Fruit fly (Drosophila melanogaster) whole organism, wandering third instar larva: ENCODE measurements around the gene tal-AA.

Experiments
- CrebA ChIP-seq: fragments of 200-800 bp; sonication (Bioruptor generic); optimal IDR thresholded peaks from 2 replicates; lab custom pipeline; 2016; ENCODE audit warnings: missing biosample characterization, mild to moderate bottlenecking, missing genetic modification characterization, borderline replicate concordance
- Hr78 ChIP-seq: fragments of >200 bp; optimal IDR thresholded peaks from 2 replicates; lab custom pipeline; 2017; ENCODE audit warnings: missing biosample characterization, missing genetic modification characterization
- N ChIP-seq: fragments of >200 bp; optimal IDR thresholded peaks from 2 replicates; lab custom pipeline; 2018; ENCODE audit warnings: missing biosample characterization, missing external identifiers, missing genetic modification characterization
- OdsH ChIP-seq: fragments of 200-800 bp; sonication (Bioruptor generic); optimal IDR thresholded peaks from 2 replicates; lab custom pipeline; 2016; ENCODE audit warnings: missing biosample characterization, mild to moderate bottlenecking, missing genetic modification characterization
- brk ChIP-seq: fragments of 200-800 bp; sonication (Bioruptor generic); optimal IDR thresholded peaks from 2 replicates; lab custom pipeline; 2016; ENCODE audit warnings: missing biosample characterization, mild to moderate bottlenecking, missing genetic modification characterization
- foxo ChIP-seq, 2 experiments: fragments of 200-800 bp; sonication (Bioruptor generic); optimal IDR thresholded peaks; 2 replicates in 1 of 2; 3 replicates in 1 of 2; lab custom pipeline; 2016 to 2017; ENCODE audit warnings: missing biosample characterization in 2 of 2, missing genetic modification characterization in 2 of 2
- fru ChIP-seq: fragments of 200-800 bp; sonication (Bioruptor generic); optimal IDR thresholded peaks from 3 replicates; lab custom pipeline; 2016; ENCODE audit warnings: missing biosample characterization, mild to moderate bottlenecking, missing genetic modification characterization
- h ChIP-seq: fragments of 200-800 bp; sonication (Bioruptor generic); optimal IDR thresholded peaks from 3 replicates; lab custom pipeline; 2016; ENCODE audit warnings: missing biosample characterization, mild to moderate bottlenecking, missing genetic modification characterization
- lola ChIP-seq: fragments of >200 bp; optimal IDR thresholded peaks from 2 replicates; lab custom pipeline; 2017; ENCODE audit warnings: missing biosample characterization, missing genetic modification characterization
- psq ChIP-seq: fragments of 200-800 bp; sonication (Bioruptor generic); optimal IDR thresholded peaks from 3 replicates; lab custom pipeline; 2017; ENCODE audit warnings: missing biosample characterization, mild to moderate bottlenecking, missing genetic modification characterization, moderate library complexity
- usp ChIP-seq: fragments of >200 bp; optimal IDR thresholded peaks from 2 replicates; lab custom pipeline; 2017; ENCODE audit warnings: missing biosample characterization, missing genetic modification characterization

DNA sequence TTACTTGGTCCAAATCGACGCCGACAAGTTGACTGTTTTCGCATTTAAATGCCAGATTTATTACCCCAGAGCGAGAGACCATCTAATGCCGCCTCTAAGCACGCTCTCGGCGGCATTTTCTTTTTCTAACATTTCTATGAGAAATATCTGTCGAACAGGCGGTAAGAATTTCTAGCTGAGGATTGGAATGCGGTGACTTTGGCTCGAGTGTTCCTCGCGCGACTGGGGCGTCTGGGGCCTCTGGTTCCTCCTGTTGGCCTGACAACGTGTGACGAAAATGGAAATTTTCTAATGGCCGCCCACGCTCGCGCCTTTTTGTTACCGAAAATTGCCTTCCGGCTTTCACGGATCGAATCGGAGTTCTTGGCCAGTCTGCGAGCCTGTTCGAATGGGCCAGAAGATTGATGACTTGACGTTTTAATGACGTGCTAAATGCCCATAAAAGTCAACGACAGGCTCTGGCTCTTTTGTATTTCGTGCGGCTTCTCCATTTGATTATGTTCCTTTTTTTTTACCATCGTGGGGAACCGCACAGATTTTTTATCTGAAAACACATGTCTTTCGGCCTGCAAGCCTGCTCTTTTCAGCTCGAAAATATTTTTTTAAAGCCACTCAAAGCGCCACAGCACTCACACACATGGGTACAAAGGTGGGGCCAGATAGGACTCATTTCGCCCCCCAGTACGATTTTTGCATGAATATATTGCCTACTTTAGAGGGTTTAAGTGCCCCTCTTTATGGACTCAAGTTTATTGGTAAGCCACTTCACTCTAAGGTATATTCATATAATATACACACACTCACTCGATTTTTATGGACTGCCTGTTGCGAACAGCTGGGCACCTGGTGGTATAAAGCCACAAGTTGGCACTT lies 11.5 kb upstream of the tal-AA start:
- TF ChIP-seq lola (GFP tag; lab: Kevin White, UChicago) (no peak), Hr78 (GFP tag; lab: Kevin White, UChicago) (no peak), fru (GFP tag; lab: Kevin White, UChicago) (no peak), psq (GFP tag; lab: Kevin White, UChicago) (no peak), h (no peak), brk (GFP tag; lab: Kevin White, UChicago) (no peak), CrebA (GFP tag; lab: Kevin White, UChicago) (no peak), OdsH (GFP tag; lab: Kevin White, UChicago) (no peak), usp (GFP tag; lab: Kevin White, UChicago) (no peak), N (no peak), foxo (GFP tag; optimal IDR thresholded peaks at IDR 0.05; lab: Kevin White, UChicago) (no peak)
